Fruit fly (Drosophila melanogaster) whole organism, pupa: ENCODE measurements around the gene SmB.

Source experiments
- CG15710 ChIP-seq: fragments of 200-800 bp; sonication (Bioruptor generic); optimal IDR thresholded peaks from 2 replicates; lab custom pipeline; 2018; ENCODE audit warnings: missing biosample characterization, mild to moderate bottlenecking, missing genetic modification characterization, moderate library complexity
- CG17806 ChIP-seq: fragments of 200-800 bp; sonication (Bioruptor generic); optimal IDR thresholded peaks from 2 replicates; lab custom pipeline; 2018; ENCODE audit warnings: missing biosample characterization, mild to moderate bottlenecking, missing genetic modification characterization, moderate library complexity
- D1 ChIP-seq: fragments of 200-800 bp; sonication (Bioruptor generic); optimal IDR thresholded peaks from 2 replicates; lab custom pipeline; 2018; ENCODE audit warnings: missing biosample characterization, mild to moderate bottlenecking, missing genetic modification characterization, moderate library complexity
- rn ChIP-seq: fragments of 200-800 bp; sonication (Bioruptor generic); IDR thresholded peaks from 2 replicates; pipeline ENCODE4 v1.3.6; 2022; ENCODE audit warnings: missing biosample characterization, missing genetic modification characterization

DNA sequence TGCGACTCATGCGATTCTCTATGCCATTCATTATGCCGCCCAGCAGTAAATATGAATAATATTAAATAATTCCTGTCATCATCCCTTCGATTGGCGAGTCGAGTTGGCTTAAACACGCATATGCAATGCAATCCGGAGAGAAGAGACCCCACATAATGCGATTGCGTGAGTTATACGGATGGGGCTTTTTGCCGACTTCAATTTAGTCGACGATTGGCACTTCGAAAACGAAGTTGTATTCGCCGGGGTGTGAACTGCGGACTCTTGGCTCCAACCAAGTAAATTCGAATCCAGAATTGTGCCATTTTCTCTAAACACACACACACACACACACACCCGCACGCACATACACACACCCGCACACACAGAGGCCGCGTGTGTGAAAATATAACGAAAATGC is 50.2 kb downstream of the SmB start:
- TF ChIP-seq CG15710 (tag; lab: Kevin White, UChicago), result no peak
- TF ChIP-seq rn, result no peak
- TF ChIP-seq D1 (tag; lab: Kevin White, UChicago), result no peak
- TF ChIP-seq CG17806 (tag; lab: Kevin White, UChicago), result no peak
